Worm (Caenorhabditis elegans) whole organism, early embryonic: Measurements from ENCODE around the gene irld-32.

Experiments used
- B0310.2 ChIP-seq: sonication (generic microtip); optimal IDR thresholded peaks from 2 replicates; lab custom pipeline; 2016; ENCODE audit warnings: mild to moderate bottlenecking, missing genetic modification characterization, missing compliant biosample characterization
- aly-1 ChIP-seq: sonication (generic microtip); optimal IDR thresholded peaks from 2 replicates; lab custom pipeline; 2016; ENCODE audit warnings: missing genetic modification characterization, missing compliant biosample characterization
- ama-1 ChIP-seq: fragments of 150-350 bp; optimal IDR thresholded peaks from 2 replicates; lab custom pipeline; 2014
- ceh-36 ChIP-seq: sonication (generic microtip); optimal IDR thresholded peaks from 2 replicates; lab custom pipeline; 2016; ENCODE audit warnings: missing genetic modification characterization, inconsistent platforms, missing compliant biosample characterization
- ets-7 ChIP-seq: sonication (generic microtip); optimal IDR thresholded peaks from 2 replicates; lab custom pipeline; 2016; ENCODE audit warnings: missing genotype, missing genetic modification characterization, missing compliant biosample characterization
- flt-1 ChIP-seq: fragments of 200-800 bp; sonication (Bioruptor generic); IDR thresholded peaks from 2 replicates; pipeline ENCODE4 v1.3.6; 2022; ENCODE audit warnings: missing genetic modification characterization, missing compliant biosample characterization
- hmbx-1 ChIP-seq: sonication (generic microtip); optimal IDR thresholded peaks from 2 replicates; lab custom pipeline; 2016; ENCODE audit warnings: mild to moderate bottlenecking, missing genetic modification characterization, missing compliant biosample characterization
- hnd-1 ChIP-seq: sonication (generic microtip); optimal IDR thresholded peaks from 2 replicates; lab custom pipeline; 2016; ENCODE audit warnings: missing genetic modification characterization, missing compliant biosample characterization
- pes-1 ChIP-seq: fragments of 200-800 bp; sonication (Bioruptor generic); IDR thresholded peaks from 2 replicates; pipeline ENCODE4 v1.3.6; 2022; ENCODE audit warnings: missing genetic modification reagents, missing genetic modification characterization, missing compliant biosample characterization
- sea-1 ChIP-seq: fragments of 200-800 bp; sonication (Bioruptor generic); conservative IDR thresholded peaks from 2 replicates; pipeline ENCODE4 v1.3.6; 2022; ENCODE audit warnings: missing genetic modification characterization, missing compliant biosample characterization
- tra-4 ChIP-seq: sonication (generic microtip); optimal IDR thresholded peaks from 2 replicates; lab custom pipeline; 2017; ENCODE audit warnings: missing genetic modification characterization, missing compliant biosample characterization

DNA sequence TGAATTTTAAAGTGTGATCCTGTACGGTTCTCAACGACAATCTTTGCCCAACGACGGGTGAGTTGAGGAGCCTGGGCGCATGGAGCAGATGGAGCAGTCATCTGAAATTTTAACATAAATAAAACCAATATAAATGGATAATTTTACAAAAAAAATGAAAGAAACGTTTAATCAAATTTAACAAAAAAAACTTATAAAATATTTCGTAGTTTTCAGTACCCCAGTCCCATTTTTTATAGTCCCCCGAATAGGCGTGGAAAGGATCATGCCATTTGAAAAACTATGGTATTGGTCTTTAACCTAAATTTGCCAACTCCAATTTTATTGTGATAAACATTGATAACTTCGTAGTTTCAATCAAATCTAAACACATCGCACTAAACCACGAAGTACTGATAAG, 6.7 kb upstream of the irld-32 start, which contains the start of gene pud-3:
- no peak for TF ChIP-seq ama-1 (lab: Kevin White, UChicago)
- no peak for TF ChIP-seq ceh-36
- TF ChIP-seq sea-1 (GFP tag; lab: Robert Waterston, UW) = no peak
- no peak for TF ChIP-seq hmbx-1 (tag; lab: Kevin White, UChicago)
- TF ChIP-seq flt-1 (GFP tag; lab: Robert Waterston, UW) = no peak
- no peak for TF ChIP-seq pes-1
- no peak for TF ChIP-seq tra-4
- no peak for TF ChIP-seq aly-1 (tag; lab: Kevin White, UChicago)
- TF ChIP-seq ets-7 (tag; lab: Kevin White, UChicago) = no peak
- no peak for TF ChIP-seq B0310.2 (tag; lab: Kevin White, UChicago)
- no peak for TF ChIP-seq hnd-1 (tag; lab: Kevin White, UChicago)
